Worm (Caenorhabditis elegans) whole organism, young adult: ENCODE measurements around the gene ddo-2.
A peak's percentile ranks its signal among the peaks of the same experiment; 100 is the strongest.

Experiments used
- B0019.2 ChIP-seq: fragments of 200-800 bp; sonication (Bioruptor generic); conservative IDR thresholded peaks from 2 replicates; pipeline ENCODE4 v1.3.6; 2022; ENCODE audit warnings: missing genetic modification reagents, missing genetic modification characterization, missing compliant biosample characterization
- F22D6.2 ChIP-seq: sonication (generic microtip); optimal IDR thresholded peaks from 2 replicates; lab custom pipeline; 2016; ENCODE audit warnings: mild to moderate bottlenecking, missing genetic modification characterization, missing compliant biosample characterization
- F49E8.2 ChIP-seq: sonication (generic microtip); optimal IDR thresholded peaks from 3 replicates; lab custom pipeline; 2017; ENCODE audit warnings: missing genetic modification characterization, mild to moderate bottlenecking, missing compliant biosample characterization, antibody characterized with exemption, moderate library complexity; ENCODE audit not compliant: insufficient read depth
- K12H6.12 ChIP-seq: fragments of 200-800 bp; sonication (Bioruptor generic); optimal IDR thresholded peaks from 2 replicates; lab custom pipeline; 2018; ENCODE audit warnings: mild to moderate bottlenecking, missing genetic modification characterization, missing compliant biosample characterization
- Y53G8AR.9 ChIP-seq: fragments of 200-800 bp; sonication (Bioruptor generic); conservative IDR thresholded peaks from 2 replicates; pipeline ENCODE4 v1.3.6; 2022; ENCODE audit warnings: missing genetic modification reagents, missing genetic modification characterization, missing compliant biosample characterization
- ZK185.1 ChIP-seq: sonication (generic microtip); optimal IDR thresholded peaks from 2 replicates; lab custom pipeline; 2016; ENCODE audit warnings: mild to moderate bottlenecking, missing genetic modification characterization, missing compliant biosample characterization; ENCODE audit not compliant: poor library complexity, severe bottlenecking
- akir-1 ChIP-seq: fragments of 200-800 bp; sonication (Bioruptor generic); optimal IDR thresholded peaks from 2 replicates; lab custom pipeline; 2018; ENCODE audit warnings: mild to moderate bottlenecking, missing genetic modification characterization, moderate library complexity, missing compliant biosample characterization
- aptf-2 ChIP-seq: fragments of 200-800 bp; sonication (Bioruptor generic); conservative IDR thresholded peaks from 2 replicates; pipeline ENCODE4 v1.3.6; 2022; ENCODE audit warnings: missing genetic modification reagents, missing genetic modification characterization, missing compliant biosample characterization
- athp-1 ChIP-seq: sonication (generic microtip); optimal IDR thresholded peaks from 2 replicates; lab custom pipeline; 2017; ENCODE audit warnings: mild to moderate bottlenecking, missing genetic modification characterization, missing compliant biosample characterization
- attf-5 ChIP-seq: fragments of 200-800 bp; sonication (Bioruptor generic); optimal IDR thresholded peaks from 2 replicates; lab custom pipeline; 2018; ENCODE audit warnings: mild to moderate bottlenecking, missing genetic modification characterization, missing compliant biosample characterization
- attf-6 ChIP-seq: fragments of 200-800 bp; sonication (Bioruptor generic); IDR thresholded peaks from 2 replicates; pipeline ENCODE4 v1.3.6; 2022; ENCODE audit warnings: missing genetic modification reagents, missing genetic modification characterization, missing compliant biosample characterization
- bed-1 ChIP-seq: fragments of 200-800 bp; sonication (Bioruptor generic); IDR thresholded peaks from 2 replicates; pipeline ENCODE4 v1.3.6; 2022; ENCODE audit warnings: missing genetic modification reagents, missing genetic modification characterization, missing compliant biosample characterization
- cebp-1 ChIP-seq, 2 experiments: fragments of 200-800 bp in 1 of 2; sonication (Bioruptor generic) in 1 of 2; sonication (generic microtip) in 1 of 2; IDR thresholded peaks in 1 of 2; optimal IDR thresholded peaks in 1 of 2; 2 replicates each; pipeline versions ENCODE4 v1.3.6 to Lab custom; 2017 to 2022; ENCODE audit warnings: missing compliant biosample characterization in 2 of 2, missing genetic modification characterization in 2 of 2, mild to moderate bottlenecking in 1 of 2, missing genetic modification reagents in 1 of 2, moderate library complexity in 1 of 2
- die-1 ChIP-seq: sonication (generic microtip); optimal IDR thresholded peaks from 2 replicates; lab custom pipeline; 2016; ENCODE audit warnings: missing genotype, mild to moderate bottlenecking, missing genetic modification characterization, missing compliant biosample characterization
- dox-1 ChIP-seq: fragments of 200-800 bp; sonication (Bioruptor generic); IDR thresholded peaks from 2 replicates; pipeline ENCODE4 v1.3.6; 2022; ENCODE audit warnings: missing genetic modification reagents, missing genetic modification characterization, missing compliant biosample characterization
- egl-18 ChIP-seq: fragments of 200-800 bp; sonication (Bioruptor generic); IDR thresholded peaks from 2 replicates; pipeline ENCODE4 v1.3.6; 2022; ENCODE audit warnings: missing genetic modification reagents, missing genetic modification characterization, missing compliant biosample characterization
- hlh-26 ChIP-seq: fragments of 200-800 bp; sonication (Bioruptor generic); conservative IDR thresholded peaks from 2 replicates; pipeline ENCODE4 v1.3.6; 2022; ENCODE audit warnings: missing genetic modification reagents, missing genetic modification characterization, missing compliant biosample characterization
- hmg-1.2 ChIP-seq: fragments of 200-800 bp; sonication (Bioruptor generic); IDR thresholded peaks from 2 replicates; pipeline ENCODE4 v1.3.6; 2022; ENCODE audit warnings: missing genetic modification reagents, missing genetic modification characterization, missing compliant biosample characterization
- let-526 ChIP-seq: fragments of 200-800 bp; sonication (Bioruptor generic); IDR thresholded peaks from 2 replicates; pipeline ENCODE4 v1.3.6; 2022; ENCODE audit warnings: missing genetic modification reagents, missing genetic modification characterization, missing compliant biosample characterization
- let-607 ChIP-seq, 2 experiments: fragments of 200-800 bp in 1 of 2; sonication (Bioruptor generic) in 1 of 2; sonication (generic microtip) in 1 of 2; optimal IDR thresholded peaks; 2 replicates each; lab custom pipeline; 2016 to 2018; ENCODE audit warnings: mild to moderate bottlenecking in 2 of 2, missing compliant biosample characterization in 2 of 2, missing genetic modification characterization in 2 of 2, moderate library complexity in 2 of 2, missing genotype in 1 of 2
- lin-26 ChIP-seq: fragments of 200-800 bp; sonication (Bioruptor generic); IDR thresholded peaks from 2 replicates; pipeline ENCODE4 v1.3.6; 2022; ENCODE audit warnings: missing genetic modification reagents, missing genetic modification characterization, missing compliant biosample characterization
- lin-40 ChIP-seq: sonication (generic microtip); optimal IDR thresholded peaks from 2 replicates; lab custom pipeline; 2016; ENCODE audit warnings: missing genetic modification characterization, mild to moderate bottlenecking, missing compliant biosample characterization, missing genotype, missing genetic modification reagents
- madf-10 ChIP-seq: sonication (generic microtip); optimal IDR thresholded peaks from 2 replicates; lab custom pipeline; 2016; ENCODE audit warnings: mild to moderate bottlenecking, missing genetic modification characterization, missing compliant biosample characterization
- madf-8 ChIP-seq: fragments of 200-800 bp; sonication (Bioruptor generic); conservative IDR thresholded peaks from 2 replicates; pipeline ENCODE4 v1.3.6; 2022; ENCODE audit warnings: missing genetic modification reagents, missing genetic modification characterization, missing compliant biosample characterization
- mcd-1 ChIP-seq: fragments of 200-800 bp; sonication (Bioruptor generic); IDR thresholded peaks from 2 replicates; pipeline ENCODE4 v1.3.6; 2022; ENCODE audit warnings: missing genetic modification reagents, missing genetic modification characterization, missing compliant biosample characterization
- mxl-1 ChIP-seq: sonication (generic microtip); optimal IDR thresholded peaks from 2 replicates; lab custom pipeline; 2016; ENCODE audit warnings: missing genetic modification characterization, missing compliant biosample characterization
- nfyb-1 ChIP-seq: fragments of 200-800 bp; sonication (Bioruptor generic); IDR thresholded peaks from 2 replicates; pipeline ENCODE4 v1.3.6; 2022; ENCODE audit warnings: missing genetic modification reagents, missing genetic modification characterization, missing compliant biosample characterization
- nhr-120 ChIP-seq: fragments of 200-800 bp; sonication (Bioruptor generic); IDR thresholded peaks from 2 replicates; pipeline ENCODE4 v1.3.6; 2022; ENCODE audit warnings: missing genetic modification characterization, missing compliant biosample characterization
- nhr-27 ChIP-seq: fragments of 200-800 bp; sonication (Bioruptor generic); optimal IDR thresholded peaks from 2 replicates; lab custom pipeline; 2018; ENCODE audit warnings: mild to moderate bottlenecking, missing genetic modification characterization, moderate library complexity, missing compliant biosample characterization
- nhr-80 ChIP-seq: sonication (generic microtip); optimal IDR thresholded peaks from 2 replicates; lab custom pipeline; 2016; ENCODE audit warnings: missing genetic modification characterization, missing compliant biosample characterization
- pha-4 ChIP-seq: fragments of 150-350 bp; sonication (generic microtip); optimal IDR thresholded peaks from 2 replicates; lab custom pipeline; 2014; ENCODE audit warnings: missing biosample characterization, missing genetic modification reagents, missing genetic modification characterization
- repo-1 ChIP-seq: sonication (generic microtip); optimal IDR thresholded peaks from 2 replicates; lab custom pipeline; 2017; ENCODE audit warnings: mild to moderate bottlenecking, missing genetic modification characterization, missing compliant biosample characterization
- rpc-1 ChIP-seq, 2 experiments: fragments of 150-350 bp in 1 of 2; sonication (generic microtip) in 1 of 2; optimal IDR thresholded peaks; 2 replicates each; lab custom pipeline; 2014 to 2018; ENCODE audit warnings: missing biosample characterization in 1 of 2, missing genetic modification characterization in 1 of 2, missing genetic modification reagents in 1 of 2, missing genotype in 1 of 2
- sea-2 ChIP-seq: fragments of 200-800 bp; sonication (Bioruptor generic); IDR thresholded peaks from 2 replicates; pipeline ENCODE4 v1.3.6; 2022; ENCODE audit warnings: missing genetic modification characterization, missing compliant biosample characterization
- snpc-1.1 ChIP-seq: sonication (generic microtip); optimal IDR thresholded peaks from 2 replicates; lab custom pipeline; 2017; ENCODE audit warnings: missing genetic modification characterization, mild to moderate bottlenecking, missing compliant biosample characterization, antibody characterized with exemption, moderate library complexity, missing genotype, missing genetic modification reagents; ENCODE audit not compliant: insufficient read depth
- snpc-3.4 ChIP-seq: sonication (generic microtip); optimal IDR thresholded peaks from 2 replicates; lab custom pipeline; 2017; ENCODE audit warnings: missing genetic modification characterization, mild to moderate bottlenecking, missing compliant biosample characterization, antibody characterized with exemption, moderate library complexity, missing genotype, missing genetic modification reagents
- snpc-4 ChIP-seq, 5 experiments: fragments of 150-350 bp in 1 of 5; sonication (generic microtip) in 4 of 5; optimal IDR thresholded peaks; 2 replicates each; lab custom pipeline; 2014 to 2018; ENCODE audit warnings: missing genetic modification characterization in 5 of 5, missing biosample characterization in 3 of 5, antibody characterized with exemption in 2 of 5, mild to moderate bottlenecking in 2 of 5, missing compliant biosample characterization in 2 of 5, missing genotype in 2 of 5, moderate library complexity in 2 of 5, missing genetic modification reagents in 1 of 5
- tbp1 ChIP-seq: fragments of 200-800 bp; sonication (Bioruptor generic); optimal IDR thresholded peaks from 2 replicates; lab custom pipeline; 2018; ENCODE audit warnings: mild to moderate bottlenecking, missing genetic modification characterization, missing compliant biosample characterization
- unc-130 ChIP-seq: sonication (generic microtip); optimal IDR thresholded peaks from 2 replicates; lab custom pipeline; 2016; ENCODE audit warnings: missing genetic modification reagents, missing genetic modification characterization, missing compliant biosample characterization
- ztf-25 ChIP-seq: fragments of 200-800 bp; sonication (Bioruptor generic); IDR thresholded peaks from 2 replicates; pipeline ENCODE4 v1.3.6; 2022; ENCODE audit warnings: missing genetic modification reagents, missing genetic modification characterization, missing compliant biosample characterization
- ztf-28 ChIP-seq: fragments of 200-800 bp; sonication (Bioruptor generic); IDR thresholded peaks from 2 replicates; pipeline ENCODE4 v1.3.6; 2022; ENCODE audit warnings: missing genetic modification reagents, missing genetic modification characterization, missing compliant biosample characterization
- ztf-3 ChIP-seq: fragments of 200-800 bp; sonication (Bioruptor generic); optimal IDR thresholded peaks from 2 replicates; lab custom pipeline; 2018; ENCODE audit warnings: mild to moderate bottlenecking, missing genetic modification characterization, missing compliant biosample characterization
- ztf-6 ChIP-seq: fragments of 200-800 bp; sonication (Bioruptor generic); IDR thresholded peaks from 2 replicates; pipeline ENCODE4 v1.3.6; 2022; ENCODE audit warnings: missing genetic modification reagents, missing genetic modification characterization, missing compliant biosample characterization

ddo-2 gene

DNA sequence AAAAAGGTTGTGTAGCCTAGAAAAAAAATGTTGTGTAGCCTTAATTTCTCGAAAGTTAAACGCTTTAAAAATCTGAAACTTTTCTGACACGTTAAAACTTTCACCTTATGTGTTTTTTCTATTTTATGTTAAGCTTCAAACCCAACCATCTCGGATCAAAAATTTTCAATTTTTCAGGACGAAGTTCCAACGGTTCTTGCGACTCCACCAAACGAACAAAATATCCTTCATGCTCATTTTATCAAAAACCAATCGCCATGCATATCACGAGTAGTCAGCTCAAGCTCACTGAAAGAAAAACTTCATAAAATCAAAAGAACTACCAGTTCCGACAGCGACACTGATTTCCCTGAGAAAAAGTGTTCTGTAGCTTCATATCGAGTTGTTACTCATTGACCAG, 1.0 kb upstream of the ddo-2 start:
- TF ChIP-seq F49E8.2 (no peak), Y53G8AR.9 (GFP tag; lab: Robert Waterston, UW) (0 out of 2 replicates have a peak, but pooled peaks have one; percentile 25)

DNA sequence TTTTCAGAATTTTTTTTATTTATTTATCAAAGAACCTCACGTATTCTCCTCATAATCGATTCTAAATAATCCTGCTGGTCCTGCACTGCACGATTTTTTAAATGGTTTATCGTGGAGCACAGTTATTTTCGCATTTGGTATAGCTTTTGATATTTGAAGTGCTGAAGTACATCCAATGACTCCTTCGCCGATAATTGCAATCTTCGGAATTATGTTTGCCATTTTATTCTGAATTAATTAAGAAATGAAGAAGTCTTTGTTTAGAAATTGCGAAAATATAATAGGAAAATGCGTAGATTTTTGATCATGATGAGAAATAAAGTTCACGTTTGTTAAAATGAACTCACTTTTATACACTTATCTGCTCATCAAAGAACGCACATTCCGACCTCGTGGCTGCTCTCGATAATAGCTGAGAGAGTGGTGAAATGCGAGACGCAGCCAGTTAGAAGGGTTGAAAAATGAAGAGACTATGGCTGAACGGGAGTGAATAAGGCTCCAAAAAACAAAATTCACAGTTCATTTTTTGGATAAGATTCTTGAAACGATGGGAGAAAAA, 621 bp downstream of the ddo-2 start:
- TF ChIP-seq Y53G8AR.9 (GFP tag; lab: Robert Waterston, UW): peak; percentile 36; the same call in 1 of the 2 replicates
- no peak for TF ChIP-seq cebp-1 (GFP tag; IDR thresholded peaks at IDR 0.05; lab: Robert Waterston, UW)
- TF ChIP-seq cebp-1 (tag; optimal IDR thresholded peaks at IDR 0.05; lab: Kevin White, UChicago): peak; percentile 52
- TF ChIP-seq let-607 (tag; optimal IDR thresholded peaks at IDR 0.05; lab: Kevin White, UChicago): no peak
- TF ChIP-seq ztf-25 (GFP tag; lab: Robert Waterston, UW): no peak
- TF ChIP-seq sea-2 (GFP tag; lab: Robert Waterston, UW): no peak
- no peak for TF ChIP-seq rpc-1 (optimal IDR thresholded peaks at IDR 0.05; lab: Kevin White, UChicago)
- TF ChIP-seq rpc-1 (tag; optimal IDR thresholded peaks at IDR 0.05; lab: Kevin White, UChicago): no peak
- TF ChIP-seq unc-130: no peak
- peak; percentile 26 for TF ChIP-seq lin-40 (tag; lab: Kevin White, UChicago)
- TF ChIP-seq nfyb-1: peak; percentile 55
- TF ChIP-seq bed-1 (GFP tag; lab: Robert Waterston, UW): no peak
- TF ChIP-seq attf-6 (GFP tag; lab: Robert Waterston, UW): no peak
- TF ChIP-seq B0019.2: no peak
- TF ChIP-seq madf-8 (GFP tag; lab: Robert Waterston, UW): no peak
- TF ChIP-seq hmg-1.2: peak; percentile 32; the same call in 1 of the 2 replicates
- no peak for TF ChIP-seq nhr-27
- TF ChIP-seq K12H6.12 (tag; lab: Kevin White, UChicago): peak; percentile 50
- peak; percentile 32 for TF ChIP-seq attf-5 (GFP tag; lab: Kevin White, UChicago)
- no peak for TF ChIP-seq repo-1 (tag; lab: Kevin White, UChicago)
- TF ChIP-seq lin-26 (GFP tag; lab: Robert Waterston, UW): no peak
- TF ChIP-seq let-526: no peak
- peak; percentile 46 for TF ChIP-seq tbp1 (GFP tag; lab: Kevin White, UChicago)
- peak; percentile 24 for TF ChIP-seq madf-10 (tag; lab: Kevin White, UChicago)
- TF ChIP-seq F22D6.2 (tag; lab: Kevin White, UChicago): no peak
- TF ChIP-seq mxl-1 (tag; lab: Kevin White, UChicago): no peak
- TF ChIP-seq mcd-1 (GFP tag; lab: Robert Waterston, UW): 0 out of 2 replicates have a peak, but pooled peaks have one; percentile 6
- TF ChIP-seq athp-1 (tag; lab: Kevin White, UChicago): no peak
- no peak for TF ChIP-seq snpc-3.4 (tag; lab: Kevin White, UChicago)
- no peak for TF ChIP-seq ztf-3 (GFP tag; lab: Kevin White, UChicago)
- TF ChIP-seq hlh-26 (GFP tag; lab: Robert Waterston, UW): no peak
- no peak for TF ChIP-seq ztf-28 (GFP tag; lab: Robert Waterston, UW)
- TF ChIP-seq ztf-6: no peak
- no peak for TF ChIP-seq aptf-2
- TF ChIP-seq akir-1 (GFP tag; lab: Kevin White, UChicago): no peak
- no peak for TF ChIP-seq die-1 (tag; lab: Kevin White, UChicago)
- peak; percentile 9 for TF ChIP-seq ZK185.1 (tag; lab: Kevin White, UChicago)
- no peak for TF ChIP-seq snpc-4 (GFP tag; optimal IDR thresholded peaks at IDR 0.05; lab: Kevin White, UChicago)
- TF ChIP-seq snpc-4 (tag; optimal IDR thresholded peaks at IDR 0.05; lab: Kevin White, UChicago): no peak
- no peak for TF ChIP-seq snpc-1.1
- no peak for TF ChIP-seq egl-18 (GFP tag; lab: Robert Waterston, UW)
- peak; percentile 45 for TF ChIP-seq nhr-80 (tag; lab: Kevin White, UChicago)
- no peak for TF ChIP-seq nhr-120
- TF ChIP-seq dox-1: no peak
- peak; percentile 76 for TF ChIP-seq pha-4 (tag; lab: Kevin White, UChicago)
